Fruit fly (Drosophila melanogaster) whole organism, embryonic: ENCODE results near the gene Sys1.

Source experiments
- CG10431 ChIP-seq: fragments of 200-800 bp; sonication (Bioruptor generic); optimal IDR thresholded peaks from 3 replicates; lab custom pipeline; 2018; ENCODE audit warnings: missing biosample characterization, mild to moderate bottlenecking, missing genetic modification characterization
- CG10543 ChIP-seq: fragments of 200-800 bp; sonication (Bioruptor generic); optimal IDR thresholded peaks from 3 replicates; lab custom pipeline; 2017; ENCODE audit warnings: missing biosample characterization, mild to moderate bottlenecking, missing genetic modification characterization, moderate library complexity
- CG11560 ChIP-seq: fragments of 200-800 bp; sonication (Bioruptor generic); IDR thresholded peaks from 3 replicates; pipeline ENCODE4 v1.3.6; 2022; ENCODE audit warnings: missing biosample characterization, missing genetic modification characterization
- CG11695 ChIP-seq: fragments of 200-800 bp; sonication (Bioruptor generic); IDR thresholded peaks from 3 replicates; pipeline ENCODE4 v1.3.6; 2022; ENCODE audit warnings: missing biosample characterization, missing genetic modification characterization
- CG11696 ChIP-seq: fragments of 200-800 bp; sonication (Bioruptor generic); IDR thresholded peaks from 2 replicates; pipeline ENCODE4 v1.3.6; 2022; ENCODE audit warnings: missing biosample characterization, missing genetic modification characterization
- CG12155 ChIP-seq: fragments of 200-800 bp; sonication (Bioruptor generic); optimal IDR thresholded peaks from 3 replicates; lab custom pipeline; 2016; ENCODE audit warnings: missing biosample characterization, missing genetic modification characterization
- CG12769 ChIP-seq: fragments of 200-800 bp; sonication (Bioruptor generic); optimal IDR thresholded peaks from 2 replicates; lab custom pipeline; 2019; ENCODE audit warnings: missing biosample characterization, mild to moderate bottlenecking, missing genetic modification characterization, moderate library complexity
- CG16815 ChIP-seq: fragments of 200-800 bp; sonication (Bioruptor generic); optimal IDR thresholded peaks from 3 replicates; lab custom pipeline; 2017; ENCODE audit warnings: missing biosample characterization, mild to moderate bottlenecking, missing genetic modification characterization
- CG31365 ChIP-seq: fragments of 200-800 bp; sonication (Bioruptor generic); optimal IDR thresholded peaks from 2 replicates; lab custom pipeline; 2018; ENCODE audit warnings: missing biosample characterization, mild to moderate bottlenecking, missing genetic modification characterization
- CG32772 ChIP-seq: fragments of 200-800 bp; sonication (Bioruptor generic); IDR thresholded peaks from 2 replicates; pipeline ENCODE4 v1.3.6; 2022; ENCODE audit warnings: missing biosample characterization, missing genetic modification characterization
- CG3726 ChIP-seq: fragments of 200-800 bp; sonication (Bioruptor generic); IDR thresholded peaks from 3 replicates; pipeline ENCODE4, ENCODE4 v1.3.6; 2022; ENCODE audit warnings: missing biosample characterization, missing genetic modification characterization
- CG3838 ChIP-seq: fragments of 200-800 bp; sonication (Bioruptor generic); optimal IDR thresholded peaks from 3 replicates; lab custom pipeline; 2016; ENCODE audit warnings: missing biosample characterization, missing genetic modification characterization
- CG3995 ChIP-seq: fragments of 200-800 bp; sonication (Bioruptor generic); optimal IDR thresholded peaks from 3 replicates; lab custom pipeline; 2016; ENCODE audit warnings: missing biosample characterization, missing genetic modification characterization
- CG4404 ChIP-seq: fragments of 200-800 bp; sonication (Bioruptor generic); IDR thresholded peaks from 2 replicates; pipeline ENCODE4 v1.3.6; 2022; ENCODE audit warnings: missing biosample characterization, missing genetic modification characterization
- CG4854 ChIP-seq: fragments of 200-800 bp; sonication (Bioruptor generic); optimal IDR thresholded peaks from 2 replicates; lab custom pipeline; 2016; ENCODE audit warnings: missing biosample characterization, missing genetic modification characterization, inconsistent platforms
- CG7963 ChIP-seq: fragments of 200-800 bp; sonication (Bioruptor generic); IDR thresholded peaks from 3 replicates; pipeline ENCODE4 v1.3.6; 2022; ENCODE audit warnings: missing biosample characterization, missing genetic modification characterization; ENCODE audit not compliant: partially characterized antibody
- CG8290 ChIP-seq, 3 experiments: fragments of 200-800 bp; sonication (Bioruptor generic); optimal IDR thresholded peaks; 2 replicates each; lab custom pipeline; 2016 to 2019; ENCODE audit warnings: missing biosample characterization in 3 of 3, missing genetic modification characterization in 3 of 3, mild to moderate bottlenecking in 2 of 3, moderate library complexity in 1 of 3
- D ChIP-seq, 2 experiments: fragments of 200-800 bp in 1 of 2; fragments of >200 bp in 1 of 2; sonication (Bioruptor generic) in 1 of 2; optimal IDR thresholded peaks; 2 replicates in 1 of 2; 3 replicates in 1 of 2; lab custom pipeline; 2017; ENCODE audit warnings: mild to moderate bottlenecking in 1 of 2, missing biosample characterization in 1 of 2, missing genetic modification characterization in 1 of 2, missing genetic modification reagents in 1 of 2
- Dref ChIP-seq: fragments of 200-800 bp; sonication (Bioruptor generic); IDR thresholded peaks from 2 replicates; pipeline ENCODE4 v1.3.6; 2022; ENCODE audit warnings: missing biosample characterization, missing genetic modification characterization
- Ets97D ChIP-seq: fragments of 200-800 bp; sonication (Bioruptor generic); optimal IDR thresholded peaks from 3 replicates; lab custom pipeline; 2016; ENCODE audit warnings: missing biosample characterization, missing genetic modification characterization
- Gug ChIP-seq: fragments of 200-800 bp; sonication (Bioruptor generic); IDR thresholded peaks from 4 replicates; pipeline ENCODE4 v1.3.6; 2022; ENCODE audit warnings: missing biosample characterization, missing genetic modification characterization
- Hr3 ChIP-seq: fragments of 200-800 bp; sonication (Bioruptor generic); optimal IDR thresholded peaks from 3 replicates; lab custom pipeline; 2016; ENCODE audit warnings: missing biosample characterization, missing genetic modification characterization
- Lhr ChIP-seq: fragments of 200-800 bp; sonication (Bioruptor generic); optimal IDR thresholded peaks from 3 replicates; lab custom pipeline; 2017; ENCODE audit warnings: mild to moderate bottlenecking, missing biosample characterization, missing genetic modification reagents, missing genetic modification characterization
- Side ChIP-seq: fragments of 200-800 bp; sonication (Bioruptor generic); optimal IDR thresholded peaks from 2 replicates; lab custom pipeline; 2016; ENCODE audit warnings: missing biosample characterization, missing genetic modification characterization
- Trl ChIP-seq, 3 experiments: fragments of >200 bp in 2 of 3; fragments of 200-800 bp in 1 of 3; sonication (Bioruptor generic) in 1 of 3; optimal IDR thresholded peaks; 2 replicates in 1 of 3; 3 replicates in 2 of 3; lab custom pipeline; 2016 to 2017; ENCODE audit warnings: missing biosample characterization in 1 of 3, missing genetic modification characterization in 1 of 3
- Usf ChIP-seq: fragments of 200-800 bp; sonication (Bioruptor generic); optimal IDR thresholded peaks from 2 replicates; lab custom pipeline; 2017; ENCODE audit warnings: missing genotype, missing biosample characterization, missing genetic modification characterization
- ara ChIP-seq: fragments of 200-800 bp; sonication (Bioruptor generic); IDR thresholded peaks from 2 replicates; pipeline ENCODE4 v1.3.6; 2022; ENCODE audit warnings: missing biosample characterization, missing genetic modification characterization
- bab2 ChIP-seq: fragments of 200-800 bp; sonication (Bioruptor generic); optimal IDR thresholded peaks from 2 replicates; lab custom pipeline; 2016; ENCODE audit warnings: missing biosample characterization, missing genetic modification characterization
- bbx ChIP-seq: fragments of 200-800 bp; sonication (Bioruptor generic); IDR thresholded peaks from 2 replicates; pipeline ENCODE4 v1.3.6; 2022; ENCODE audit warnings: missing biosample characterization, missing genetic modification characterization; ENCODE audit not compliant: partially characterized antibody
- bigmax ChIP-seq: fragments of 200-800 bp; sonication (Bioruptor generic); optimal IDR thresholded peaks from 2 replicates; lab custom pipeline; 2018; ENCODE audit warnings: missing biosample characterization, mild to moderate bottlenecking, missing genetic modification characterization
- cad ChIP-seq: fragments of >200 bp; optimal IDR thresholded peaks from 2 replicates; lab custom pipeline; 2017; ENCODE audit warnings: missing biosample characterization, missing genetic modification characterization
- cg ChIP-seq: fragments of 200-800 bp; sonication (Bioruptor generic); optimal IDR thresholded peaks from 3 replicates; lab custom pipeline; 2019; ENCODE audit warnings: missing biosample characterization, mild to moderate bottlenecking, missing genetic modification characterization, moderate library complexity
- crc ChIP-seq: fragments of 200-800 bp; sonication (Bioruptor generic); optimal IDR thresholded peaks from 2 replicates; lab custom pipeline; 2016; ENCODE audit warnings: missing biosample characterization, missing genetic modification characterization
- crol ChIP-seq: fragments of 200-800 bp; sonication (Bioruptor generic); IDR thresholded peaks from 2 replicates; pipeline ENCODE4 v1.3.6; 2022; ENCODE audit warnings: missing biosample characterization, missing genetic modification characterization
- ems ChIP-seq: fragments of 200-800 bp; sonication (Bioruptor generic); optimal IDR thresholded peaks from 3 replicates; lab custom pipeline; 2016; ENCODE audit warnings: missing biosample characterization, missing genetic modification characterization
- inv ChIP-seq: fragments of 200-800 bp; sonication (Bioruptor generic); IDR thresholded peaks from 2 replicates; pipeline ENCODE4 v1.3.6; 2022; ENCODE audit warnings: missing biosample characterization, missing genetic modification characterization; ENCODE audit not compliant: partially characterized antibody
- kay ChIP-seq: fragments of 200-800 bp; sonication (Bioruptor generic); optimal IDR thresholded peaks from 2 replicates; lab custom pipeline; 2016; ENCODE audit warnings: missing biosample characterization, missing genetic modification characterization
- lbe ChIP-seq: fragments of 200-800 bp; sonication (Bioruptor generic); optimal IDR thresholded peaks from 2 replicates; lab custom pipeline; 2016; ENCODE audit warnings: missing biosample characterization, mild to moderate bottlenecking, missing genetic modification characterization
- lmd ChIP-seq: fragments of 200-800 bp; sonication (Bioruptor generic); IDR thresholded peaks from 2 replicates; pipeline ENCODE4 v1.3.6; 2022; ENCODE audit warnings: missing biosample characterization, missing genetic modification characterization
- lola ChIP-seq, 3 experiments: fragments of >200 bp in 2 of 3; fragments of 200-800 bp in 1 of 3; sonication (Bioruptor generic) in 1 of 3; optimal IDR thresholded peaks; 2 replicates each; lab custom pipeline; 2017 to 2019; ENCODE audit warnings: missing biosample characterization in 3 of 3, missing genetic modification characterization in 3 of 3, mild to moderate bottlenecking in 1 of 3, moderate library complexity in 1 of 3
- nom ChIP-seq: fragments of 200-800 bp; sonication (Bioruptor generic); optimal IDR thresholded peaks from 2 replicates; lab custom pipeline; 2017; ENCODE audit warnings: missing biosample characterization, missing genetic modification characterization, mild to moderate bottlenecking, moderate library complexity, missing genetic modification reagents
- shn ChIP-seq: fragments of 200-800 bp; sonication (Bioruptor generic); optimal IDR thresholded peaks from 3 replicates; lab custom pipeline; 2016; ENCODE audit warnings: missing biosample characterization, missing genetic modification characterization
- sug ChIP-seq: fragments of 200-800 bp; optimal IDR thresholded peaks from 2 replicates; lab custom pipeline; 2019; ENCODE audit warnings: missing biosample characterization, mild to moderate bottlenecking, missing genetic modification characterization, moderate library complexity
- trh ChIP-seq: fragments of 200-800 bp; sonication (Bioruptor generic); optimal IDR thresholded peaks from 2 replicates; lab custom pipeline; 2016; ENCODE audit warnings: missing biosample characterization, missing genetic modification characterization
- twi ChIP-seq: fragments of 200-800 bp; optimal IDR thresholded peaks from 2 replicates; lab custom pipeline; 2019; ENCODE audit warnings: missing biosample characterization, mild to moderate bottlenecking, missing genetic modification characterization, moderate library complexity
- unc-4 ChIP-seq: fragments of 200-800 bp; sonication (Bioruptor generic); IDR thresholded peaks from 2 replicates; pipeline ENCODE4 v1.3.6; 2022; ENCODE audit warnings: missing biosample characterization, missing genetic modification characterization; ENCODE audit not compliant: partially characterized antibody
- wor ChIP-seq: fragments of 200-800 bp; sonication (Bioruptor generic); IDR thresholded peaks from 2 replicates; pipeline ENCODE4 v1.3.6; 2022; ENCODE audit warnings: missing biosample characterization, missing genetic modification characterization
- zfh2 ChIP-seq: fragments of 200-800 bp; sonication (Bioruptor generic); optimal IDR thresholded peaks from 2 replicates; lab custom pipeline; 2016; ENCODE audit warnings: missing biosample characterization, missing genetic modification characterization

Sys1 gene

DNA sequence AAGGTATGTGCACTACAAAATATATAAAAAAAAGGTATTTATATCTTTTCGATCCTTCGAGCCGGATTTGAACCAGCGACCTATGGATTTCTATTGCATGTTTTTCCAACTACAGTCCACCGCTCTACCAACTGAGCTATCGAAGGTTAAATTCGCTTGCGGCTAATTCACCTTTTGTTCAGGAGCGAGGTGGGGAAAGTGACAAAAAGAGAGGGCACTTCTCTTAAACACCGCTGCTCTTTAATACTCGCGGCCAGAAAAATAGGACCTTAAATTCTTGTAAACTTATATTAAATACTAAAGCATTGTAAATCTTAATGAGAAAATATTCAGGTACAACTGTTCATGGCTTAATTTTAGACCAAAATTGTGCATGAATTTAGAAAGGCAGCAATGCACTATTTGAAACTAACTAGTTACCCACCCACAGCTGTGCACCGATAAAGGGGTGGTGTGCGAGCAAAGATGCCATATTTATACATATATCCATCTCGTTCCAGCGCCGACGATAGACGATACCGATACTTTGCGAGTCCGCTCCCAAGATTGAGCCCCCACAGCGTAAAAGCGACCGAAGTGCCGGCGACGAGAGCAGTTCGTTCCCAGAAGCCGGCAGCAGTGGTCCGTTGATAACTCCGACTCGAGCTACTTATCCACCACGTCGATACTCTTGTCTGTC is 16.5 kb downstream of the Sys1 start (continued):
- peak; percentile 93 for TF ChIP-seq CG3838 (GFP tag; lab: Kevin White, UChicago)
- TF ChIP-seq lbe (GFP tag; lab: Kevin White, UChicago), result peak; percentile 97
- TF ChIP-seq zfh2 (GFP tag; lab: Kevin White, UChicago), result peak; percentile 96
- TF ChIP-seq shn (GFP tag; lab: Kevin White, UChicago), result peak; percentile 91
- TF ChIP-seq Side, result peak; percentile 98
- TF ChIP-seq kay (GFP tag; lab: Kevin White, UChicago), result peak; percentile 95
- no peak for TF ChIP-seq cg
- TF ChIP-seq Lhr (GFP tag; lab: Kevin White, UChicago), result peak; percentile 94
- TF ChIP-seq CG10543 (GFP tag; lab: Kevin White, UChicago), result peak; percentile 98
- TF ChIP-seq inv (GFP tag; lab: Robert Waterston, UW), result peak; percentile 21
- TF ChIP-seq Dref (GFP tag; lab: Robert Waterston, UW), result peak; percentile 72
- TF ChIP-seq crol, result peak; percentile 79
- peak; percentile 91 for TF ChIP-seq twi (tag; lab: Kevin White, UChicago)
- peak in 1 of 3 experiments; percentile 96 for TF ChIP-seq lola (GFP tag; optimal IDR thresholded peaks at IDR 0.05; lab: Kevin White, UChicago)
- peak; percentile 88 for TF ChIP-seq CG4404 (GFP tag; lab: Robert Waterston, UW)
- peak; percentile 93 for TF ChIP-seq CG32772
- TF ChIP-seq sug (tag; lab: Kevin White, UChicago), result peak; percentile 93
- TF ChIP-seq CG12769, result peak; percentile 99
- peak; percentile 94 for TF ChIP-seq CG10431
- peak; percentile 93 for TF ChIP-seq CG3726 (GFP tag; lab: Robert Waterston, UW)
- TF ChIP-seq crc (GFP tag; lab: Kevin White, UChicago), result peak; percentile 96
- TF ChIP-seq CG11695 (GFP tag; lab: Robert Waterston, UW), result peak; percentile 98
- peak; percentile 96 for TF ChIP-seq CG4854 (GFP tag; lab: Kevin White, UChicago)
- TF ChIP-seq Hr3 (GFP tag; lab: Kevin White, UChicago), result peak; percentile 96
- peak; percentile 96 for TF ChIP-seq nom (GFP tag; lab: Kevin White, UChicago)
- TF ChIP-seq bigmax (GFP tag; lab: Kevin White, UChicago), result peak; percentile 85
- peak; percentile 78 for TF ChIP-seq CG3995 (GFP tag; lab: Kevin White, UChicago)
- peak; percentile 97 for TF ChIP-seq bab2 (GFP tag; lab: Kevin White, UChicago)
- peak; percentile 70 for TF ChIP-seq unc-4 (GFP tag; lab: Robert Waterston, UW)
- peak; percentile 94 for TF ChIP-seq lmd (GFP tag; lab: Robert Waterston, UW)
- peak; percentile 95 for TF ChIP-seq trh
- TF ChIP-seq CG11696 (GFP tag; lab: Robert Waterston, UW), result peak; percentile 100
- peak; percentile 92 for TF ChIP-seq Ets97D (GFP tag; lab: Kevin White, UChicago)
- peak; percentile 92 for TF ChIP-seq CG31365 (tag; lab: Kevin White, UChicago)
- peak; percentile 98 for TF ChIP-seq ems (GFP tag; lab: Kevin White, UChicago)
- peak; percentile 96 for TF ChIP-seq Usf (GFP tag; lab: Kevin White, UChicago)
- peak; percentile 78 to 85 for TF ChIP-seq Trl (optimal IDR thresholded peaks at IDR 0.05; lab: Kevin White, UChicago)
- peak; percentile 98 for TF ChIP-seq Trl (GFP tag; optimal IDR thresholded peaks at IDR 0.05; lab: Kevin White, UChicago)
- peak; percentile 73 for TF ChIP-seq CG7963 (GFP tag; lab: Robert Waterston, UW)
- peak; percentile 97 for TF ChIP-seq CG8290 (GFP tag; optimal IDR thresholded peaks at IDR 0.05; lab: Kevin White, UChicago)
- peak; percentile 94 to 99 for TF ChIP-seq CG8290 (tag; optimal IDR thresholded peaks at IDR 0.05; lab: Kevin White, UChicago)
- peak; percentile 96 for TF ChIP-seq CG16815 (GFP tag; lab: Kevin White, UChicago)
- peak; percentile 92 for TF ChIP-seq Gug
- TF ChIP-seq ara (GFP tag; lab: Robert Waterston, UW), result peak; percentile 98
- TF ChIP-seq CG12155 (GFP tag; lab: Kevin White, UChicago), result peak; percentile 98
- TF ChIP-seq D (optimal IDR thresholded peaks at IDR 0.05; lab: Kevin White, UChicago), result no peak
- TF ChIP-seq D (GFP tag; optimal IDR thresholded peaks at IDR 0.05; lab: Kevin White, UChicago), result peak; percentile 97
- no peak for TF ChIP-seq cad (GFP tag; lab: Kevin White, UChicago)
- TF ChIP-seq bbx, result peak; percentile 75
- peak; percentile 84 for TF ChIP-seq CG11560 (tag; lab: Robert Waterston, UW)
- peak; percentile 90 for TF ChIP-seq wor (GFP tag; lab: Robert Waterston, UW)
